Fruit fly (Drosophila melanogaster): ENCODE data around the gene UbcE2H.

DNA sequence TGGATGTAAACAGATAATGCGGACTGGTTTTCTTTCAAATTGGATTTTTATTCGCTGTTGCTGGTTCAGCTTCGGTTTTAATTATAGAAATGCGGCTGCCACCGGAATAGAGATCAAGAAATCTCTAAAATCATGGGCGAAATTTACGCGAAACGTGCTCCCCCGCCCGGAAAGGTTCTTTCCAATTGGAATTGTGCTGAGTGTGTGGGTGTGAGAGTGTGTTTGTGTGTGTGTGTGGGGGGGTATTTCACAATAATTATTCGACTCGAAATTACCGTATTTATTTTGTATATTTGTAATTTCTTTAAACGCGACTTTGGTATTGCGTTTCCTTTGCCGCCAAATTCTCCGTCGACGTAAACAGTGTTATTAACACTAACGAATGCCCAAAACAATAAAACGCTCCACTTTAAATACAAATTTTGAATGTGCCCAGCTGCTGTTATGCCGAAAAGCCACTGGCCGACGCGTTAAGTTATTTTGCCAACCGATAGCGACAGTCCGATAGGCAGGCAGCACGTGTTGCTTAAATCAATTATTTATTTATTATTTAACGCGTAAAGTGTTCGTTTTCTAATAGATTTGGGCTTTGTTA lies 21.9 kb upstream of the UbcE2H start, which contains the start of gene Gclc:
- no peak for TF ChIP-seq CG8478 (optimal IDR thresholded peaks at IDR 0.05)
- no peak for TF ChIP-seq CTCF (optimal IDR thresholded peaks at IDR 0.05)

Data from S2 (cell line).